Worm (Caenorhabditis elegans) whole organism, dauer: ENCODE measurements around the gene F10E9.4.
"Not testable (repeated sequence)": the region's sequence is repeated elsewhere in the genome, so short reads cannot be mapped to it uniquely, and the experiment has no call there.

ENCODE experiments used
- unc-62 ChIP-seq: sonication (generic microtip); optimal IDR thresholded peaks from 2 replicates; lab custom pipeline; 2017; ENCODE audit warnings: missing biosample characterization, missing genetic modification reagents, missing genetic modification characterization

Gene F10E9.4

ce11 chrIII:8321225-8321624 lies 12.9 kb downstream of the F10E9.4 start:
- TF ChIP-seq unc-62 = no peak

DNA sequence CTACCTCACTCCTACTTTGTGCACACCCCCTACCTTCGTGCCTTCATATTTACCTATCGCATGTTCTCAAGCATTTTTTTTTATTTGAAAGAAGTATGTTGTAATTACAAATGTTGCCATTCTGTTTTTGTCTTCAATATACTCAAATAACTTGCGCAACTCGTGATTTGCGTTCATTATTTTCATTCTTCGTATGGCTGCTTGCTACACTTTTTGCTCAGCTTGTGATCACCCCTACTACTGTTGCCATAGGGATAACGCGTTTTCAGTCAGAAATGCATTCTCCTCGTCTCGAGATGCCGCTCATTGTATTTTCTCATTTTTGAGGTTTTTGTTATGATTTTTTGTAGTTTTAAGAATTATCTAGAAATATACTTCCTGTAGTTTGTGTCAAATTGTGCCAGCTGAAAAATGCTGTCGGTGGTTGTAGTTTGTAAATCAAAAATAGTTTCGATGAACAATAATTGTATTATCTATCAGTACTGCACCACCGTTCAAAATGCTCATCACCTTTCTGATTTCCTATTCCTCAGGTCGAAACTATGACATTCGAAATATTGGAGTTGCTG lies 14.4 kb downstream of the F10E9.4 start, which contains the start of gene F10E9.1:
Gene F10E9.1, plus strand, starts transcription at position 519 of the 569 bp plus-strand sequence.
- TF ChIP-seq unc-62 = no peak

DNA sequence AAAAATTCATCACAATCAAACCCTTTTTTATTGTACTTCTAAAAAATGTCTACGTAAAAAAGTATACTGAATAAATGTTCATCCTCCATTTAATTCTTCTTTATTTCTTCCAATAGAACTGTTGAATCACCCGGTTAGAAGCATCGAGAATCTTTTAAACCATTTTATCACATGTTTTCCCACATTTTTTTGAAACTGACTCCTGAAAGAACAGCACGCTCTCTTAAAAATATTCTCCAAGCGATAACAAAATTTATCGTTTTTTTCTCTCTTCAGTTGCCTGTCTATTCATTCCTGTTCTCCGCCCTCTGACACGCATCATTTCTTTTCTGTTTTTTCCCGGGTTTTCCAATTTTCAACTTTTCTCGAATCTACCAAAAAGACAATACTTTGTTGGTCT lies 16.1 kb downstream of the F10E9.4 start, which contains the start of gene F10E9.12:
Gene F10E9.12, plus strand, starts transcription at position 131 of the 400 bp plus-strand sequence.
- TF ChIP-seq unc-62 = no peak

- TF ChIP-seq unc-62 = no peak
Observed at ce11 chrIII:8325574-8326513, 17.5 kb downstream of the F10E9.4 start, which contains the start of gene ZC262.13. ZC262.13 (plus strand) TSS chrIII:8326214.

- TF ChIP-seq unc-62 = no peak
Observed at ce11 chrIII:8331211-8331610, 22.9 kb downstream of the F10E9.4 start, which contains the start of gene iglr-2. iglr-2 (minus strand) TSS chrIII:8331311.

- no peak for TF ChIP-seq unc-62
Observed at ce11 chrIII:8331779-8332178, 23.4 kb downstream of the F10E9.4 start, which contains the start of the genes mrps-18A and ZC262.2. mrps-18A (minus strand) TSS chrIII:8331919. ZC262.2 (plus strand) TSS chrIII:8332062.

DNA sequence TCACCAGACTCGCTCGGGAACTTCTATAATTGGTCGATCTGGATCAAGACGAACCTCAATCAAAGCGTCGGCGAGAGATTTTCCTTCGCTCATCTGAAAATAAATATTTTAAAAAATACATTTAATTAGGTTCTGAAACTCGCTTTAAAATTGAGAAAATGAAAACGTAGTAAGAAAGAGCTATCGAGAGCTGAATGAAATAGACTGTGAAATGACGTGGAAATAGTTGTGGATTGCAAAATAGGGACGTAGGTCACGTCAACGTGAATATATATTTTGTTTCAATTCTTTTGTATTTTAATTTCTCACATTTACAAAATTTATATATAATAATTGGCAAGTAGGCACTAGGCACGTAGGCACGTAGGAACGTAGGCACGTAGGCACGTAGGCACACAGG lies 26.1 kb downstream of the F10E9.4 start, which contains the start of gene ZC262.4:
Gene ZC262.4, minus strand, starts transcription at position 101 of the 400 bp plus-strand sequence.
- TF ChIP-seq unc-62 = no peak

DNA sequence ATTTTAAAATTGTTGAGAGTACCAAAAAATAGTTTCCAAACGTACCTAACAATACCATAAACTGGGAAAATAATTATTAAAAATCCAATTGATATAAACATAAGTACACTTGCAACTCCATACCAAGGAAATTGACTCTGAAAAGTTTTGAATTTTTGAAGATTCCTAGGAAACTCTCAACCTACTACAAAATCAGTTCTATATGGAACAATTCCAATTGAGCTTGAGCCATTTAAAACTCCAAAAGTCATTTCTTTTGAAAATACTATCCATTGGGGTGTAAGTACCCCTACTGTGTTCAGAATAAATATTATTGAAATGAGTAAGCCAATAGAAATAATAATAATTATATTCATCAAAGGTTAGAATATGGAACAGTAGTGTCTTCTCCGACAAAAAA lies 31.0 kb downstream of the F10E9.4 start, which contains the start of gene clc-28:
Gene clc-28, minus strand, starts transcription at position 101 of the 400 bp plus-strand sequence.
- TF ChIP-seq unc-62 = not testable (repeated sequence)

DNA sequence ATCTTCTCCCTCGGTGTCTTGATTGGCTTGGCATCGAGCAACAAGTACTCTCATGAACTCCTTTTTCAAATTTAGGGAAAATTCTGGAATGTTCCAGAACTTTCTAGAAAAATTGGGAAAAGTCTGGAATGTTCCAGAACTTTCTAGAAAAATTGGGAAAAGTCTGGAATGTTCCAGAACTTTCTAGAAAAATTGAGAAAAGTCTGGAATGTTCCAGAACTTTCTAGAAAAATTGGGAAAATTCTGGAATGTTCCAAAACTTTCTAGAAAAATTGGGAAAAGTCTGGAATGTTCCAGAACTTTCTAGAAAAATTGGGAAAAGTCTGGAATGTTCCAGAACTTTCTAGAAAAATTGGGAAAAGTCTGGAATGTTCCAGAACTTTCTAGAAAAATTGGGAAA lies 35.9 kb downstream of the F10E9.4 start, which contains the start of gene ZC262.7:
Gene ZC262.7, minus strand, starts transcription at position 54 of the 400 bp plus-strand sequence.
- TF ChIP-seq unc-62 = not testable (repeated sequence)

- not testable (repeated sequence) for TF ChIP-seq unc-62
Observed at ce11 chrIII:8347822-8348221, 39.5 kb downstream of the F10E9.4 start, which contains the start of gene clc-29. clc-29 (minus strand) TSS chrIII:8347922.

DNA sequence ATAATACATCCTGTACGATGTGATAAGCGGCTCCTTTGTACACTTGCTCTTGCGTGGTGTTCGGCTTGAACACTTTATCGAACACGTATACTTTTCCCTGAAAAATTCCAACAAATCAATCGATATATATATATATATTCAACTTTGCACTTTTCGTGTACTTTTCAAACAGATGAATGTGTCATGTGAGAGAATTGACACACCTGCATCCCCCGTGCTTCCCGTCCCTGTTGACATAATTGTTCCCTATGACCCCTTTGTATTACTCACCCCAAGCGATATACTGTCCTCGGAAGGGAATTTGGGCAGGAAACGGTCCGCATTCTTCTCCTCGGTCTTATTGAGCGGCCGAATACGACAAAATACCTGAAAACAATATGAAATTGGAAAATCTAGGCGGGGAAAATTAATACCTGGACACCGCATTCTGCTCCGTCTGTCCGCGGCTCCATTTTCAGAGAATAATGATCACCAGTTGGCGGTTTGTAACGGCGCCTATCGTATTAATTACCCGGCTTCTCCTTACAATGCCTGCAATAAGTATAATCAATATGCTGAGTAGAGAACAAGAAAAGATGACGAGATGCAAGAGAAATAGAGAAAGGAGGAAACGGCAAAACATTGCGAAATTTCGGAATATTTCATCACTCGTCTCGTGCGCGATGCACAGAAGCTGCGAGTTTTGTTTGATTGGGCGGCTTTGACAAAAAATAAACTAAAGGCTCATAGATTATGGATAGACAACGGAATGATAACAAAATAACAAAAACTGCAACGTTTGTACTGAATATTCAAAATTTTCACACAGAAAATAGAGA lies 46.5 kb downstream of the F10E9.4 start, which contains the start of gene unc-116:
Gene unc-116, minus strand, starts transcription at position 531 of the 818 bp plus-strand sequence.
- TF ChIP-seq unc-62 = no peak

DNA sequence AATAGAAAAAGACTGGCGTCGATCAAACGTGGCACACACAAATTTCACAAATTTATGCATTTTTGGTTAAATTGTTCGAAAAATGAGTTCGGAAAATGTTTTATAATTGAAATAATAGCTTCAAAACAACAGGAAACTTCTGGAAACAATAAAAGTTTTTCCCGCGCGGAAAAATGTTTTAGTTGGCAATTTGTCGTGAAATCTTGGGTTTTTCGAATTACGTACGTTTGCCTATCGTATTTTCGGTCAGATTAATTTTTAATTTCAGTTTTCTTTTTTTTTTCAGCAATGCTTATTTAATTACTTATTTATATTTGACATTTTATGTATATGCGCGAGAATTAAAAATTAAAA lies 47.1 kb downstream of the F10E9.4 start:
- TF ChIP-seq unc-62 = no peak

ce11 chrIII:8356407-8356881 lies 48.1 kb downstream of the F10E9.4 start:
- no peak for TF ChIP-seq unc-62

- TF ChIP-seq unc-62 = no peak
Observed at ce11 chrIII:8358213-8358672, 49.9 kb downstream of the F10E9.4 start, which contains the start of the genes R05D3.8 and rfp-1. R05D3.8 (minus strand) TSS chrIII:8358327. rfp-1 (plus strand) TSS chrIII:8358622.
